Worm (Caenorhabditis elegans): ENCODE data around the gene agr-1.
"Not testable (repeated sequence)": the region's sequence is repeated elsewhere in the genome, so short reads cannot be mapped to it uniquely, and the experiment has no call there.

The agr-1 gene

ce11 chrII:6775076-6775475 is at the start of gene agr-1:
agr-1 (minus strand) TSS chrII:6775176.
- not testable (repeated sequence) for TF ChIP-seq ets-7 (tag; optimal IDR thresholded peaks at IDR 0.05); hnd-1 (tag; optimal IDR thresholded peaks at IDR 0.05); ceh-13 (GFP tag; optimal IDR thresholded peaks at IDR 0.05)

ce11 chrII:6824524-6824923 is 49.5 kb upstream of the agr-1 start:
- TF ChIP-seq ets-7 (tag; optimal IDR thresholded peaks at IDR 0.05) (no peak), ceh-36 (tag; optimal IDR thresholded peaks at IDR 0.05) (no peak), tbx-11 (GFP tag; IDR thresholded peaks at IDR 0.05) (no peak), ama-1 (optimal IDR thresholded peaks at IDR 0.05) (no peak), sea-1 (GFP tag; conservative IDR thresholded peaks at IDR 0.05) (no peak), B0310.2 (tag; optimal IDR thresholded peaks at IDR 0.05) (no peak), scrt-1 (GFP tag; IDR thresholded peaks at IDR 0.05) (no peak), ceh-13 (GFP tag; optimal IDR thresholded peaks at IDR 0.05) (no peak), tbx-37 (GFP tag; conservative IDR thresholded peaks at IDR 0.05) (no peak), flt-1 (GFP tag; IDR thresholded peaks at IDR 0.05) (no peak), F13C5.2 (tag; optimal IDR thresholded peaks at IDR 0.05) (no peak), hmg-4 (GFP tag; optimal IDR thresholded peaks at IDR 0.05) (no peak), hmbx-1 (tag; optimal IDR thresholded peaks at IDR 0.05) (no peak)

- TF ChIP-seq ama-1 (optimal IDR thresholded peaks at IDR 0.05) (no peak), F13C5.2 (tag; optimal IDR thresholded peaks at IDR 0.05) (peak; percentile 4)
Measured at ce11 chrII:6823912-6824311, 48.9 kb upstream of the agr-1 start.

ce11 chrII:6823233-6823632 is 48.3 kb upstream of the agr-1 start:
- no peak for TF ChIP-seq tbx-37 (GFP tag; conservative IDR thresholded peaks at IDR 0.05)
- TF ChIP-seq ama-1 (optimal IDR thresholded peaks at IDR 0.05): no peak
- no peak for TF ChIP-seq ceh-13 (GFP tag; optimal IDR thresholded peaks at IDR 0.05)
- TF ChIP-seq hnd-1 (tag; optimal IDR thresholded peaks at IDR 0.05): no peak
- no peak for TF ChIP-seq tbx-11 (GFP tag; IDR thresholded peaks at IDR 0.05)
- no peak for TF ChIP-seq pes-1 (GFP tag; IDR thresholded peaks at IDR 0.05)
- no peak for TF ChIP-seq ets-7 (tag; optimal IDR thresholded peaks at IDR 0.05)
- TF ChIP-seq F13C5.2 (tag; optimal IDR thresholded peaks at IDR 0.05): no peak
- TF ChIP-seq ceh-36 (tag; optimal IDR thresholded peaks at IDR 0.05): no peak
- no peak for TF ChIP-seq hmbx-1 (tag; optimal IDR thresholded peaks at IDR 0.05)
- TF ChIP-seq tra-4 (tag; optimal IDR thresholded peaks at IDR 0.05): no peak
- no peak for TF ChIP-seq B0310.2 (tag; optimal IDR thresholded peaks at IDR 0.05)
- no peak for TF ChIP-seq sea-1 (GFP tag; conservative IDR thresholded peaks at IDR 0.05)
- TF ChIP-seq aly-1 (tag; optimal IDR thresholded peaks at IDR 0.05): no peak
- TF ChIP-seq flt-1 (GFP tag; IDR thresholded peaks at IDR 0.05): no peak

- TF ChIP-seq ceh-13 (GFP tag; optimal IDR thresholded peaks at IDR 0.05) (no peak), ceh-36 (tag; optimal IDR thresholded peaks at IDR 0.05) (no peak), hmbx-1 (tag; optimal IDR thresholded peaks at IDR 0.05) (no peak), hnd-1 (tag; optimal IDR thresholded peaks at IDR 0.05) (no peak), pes-1 (GFP tag; IDR thresholded peaks at IDR 0.05) (no peak), ets-7 (tag; optimal IDR thresholded peaks at IDR 0.05) (no peak), tbx-37 (GFP tag; conservative IDR thresholded peaks at IDR 0.05) (no peak), sea-1 (GFP tag; conservative IDR thresholded peaks at IDR 0.05) (no peak), F13C5.2 (tag; optimal IDR thresholded peaks at IDR 0.05) (no peak), tbx-11 (GFP tag; IDR thresholded peaks at IDR 0.05) (no peak), flt-1 (GFP tag; IDR thresholded peaks at IDR 0.05) (no peak), aly-1 (tag; optimal IDR thresholded peaks at IDR 0.05) (no peak), hmg-4 (GFP tag; optimal IDR thresholded peaks at IDR 0.05) (no peak), B0310.2 (tag; optimal IDR thresholded peaks at IDR 0.05) (no peak), tra-4 (tag; optimal IDR thresholded peaks at IDR 0.05) (no peak), scrt-1 (GFP tag; IDR thresholded peaks at IDR 0.05) (no peak), ama-1 (optimal IDR thresholded peaks at IDR 0.05) (no peak)
Measured at ce11 chrII:6822347-6822746, 47.4 kb upstream of the agr-1 start.

ce11 chrII:6821832-6822231 is 46.9 kb upstream of the agr-1 start:
- TF ChIP-seq ama-1 (optimal IDR thresholded peaks at IDR 0.05) (no peak), hmbx-1 (tag; optimal IDR thresholded peaks at IDR 0.05) (no peak), ets-7 (tag; optimal IDR thresholded peaks at IDR 0.05) (no peak), aly-1 (tag; optimal IDR thresholded peaks at IDR 0.05) (no peak), ceh-13 (GFP tag; optimal IDR thresholded peaks at IDR 0.05) (no peak), F13C5.2 (tag; optimal IDR thresholded peaks at IDR 0.05) (no peak), B0310.2 (tag; optimal IDR thresholded peaks at IDR 0.05) (no peak), tra-4 (tag; optimal IDR thresholded peaks at IDR 0.05) (no peak), scrt-1 (GFP tag; IDR thresholded peaks at IDR 0.05) (no peak), ceh-36 (tag; optimal IDR thresholded peaks at IDR 0.05) (no peak)

- TF ChIP-seq B0310.2 (tag; optimal IDR thresholded peaks at IDR 0.05) (no peak), tbx-11 (GFP tag; IDR thresholded peaks at IDR 0.05) (no peak), scrt-1 (GFP tag; IDR thresholded peaks at IDR 0.05) (no peak), flt-1 (GFP tag; IDR thresholded peaks at IDR 0.05) (no peak), hnd-1 (tag; optimal IDR thresholded peaks at IDR 0.05) (no peak), tra-4 (tag; optimal IDR thresholded peaks at IDR 0.05) (no peak)
Measured at ce11 chrII:6821118-6821517, 46.1 kb upstream of the agr-1 start.

- no peak for TF ChIP-seq flt-1 (GFP tag; IDR thresholded peaks at IDR 0.05)
- no peak for TF ChIP-seq tra-4 (tag; optimal IDR thresholded peaks at IDR 0.05)
- TF ChIP-seq ets-7 (tag; optimal IDR thresholded peaks at IDR 0.05): no peak
- no peak for TF ChIP-seq tbx-37 (GFP tag; conservative IDR thresholded peaks at IDR 0.05)
- TF ChIP-seq ceh-36 (tag; optimal IDR thresholded peaks at IDR 0.05): no peak
- TF ChIP-seq pes-1 (GFP tag; IDR thresholded peaks at IDR 0.05): no peak
- TF ChIP-seq aly-1 (tag; optimal IDR thresholded peaks at IDR 0.05): no peak
- no peak for TF ChIP-seq hmg-4 (GFP tag; optimal IDR thresholded peaks at IDR 0.05)
- TF ChIP-seq hmbx-1 (tag; optimal IDR thresholded peaks at IDR 0.05): no peak
- TF ChIP-seq F13C5.2 (tag; optimal IDR thresholded peaks at IDR 0.05): no peak
- no peak for TF ChIP-seq hnd-1 (tag; optimal IDR thresholded peaks at IDR 0.05)
- no peak for TF ChIP-seq scrt-1 (GFP tag; IDR thresholded peaks at IDR 0.05)
Measured at ce11 chrII:6820278-6820971, 45.4 kb upstream of the agr-1 start.

Measured in whole organism, early embryonic.